Worm (Caenorhabditis elegans): ENCODE data around the gene flp-2.

DNA sequence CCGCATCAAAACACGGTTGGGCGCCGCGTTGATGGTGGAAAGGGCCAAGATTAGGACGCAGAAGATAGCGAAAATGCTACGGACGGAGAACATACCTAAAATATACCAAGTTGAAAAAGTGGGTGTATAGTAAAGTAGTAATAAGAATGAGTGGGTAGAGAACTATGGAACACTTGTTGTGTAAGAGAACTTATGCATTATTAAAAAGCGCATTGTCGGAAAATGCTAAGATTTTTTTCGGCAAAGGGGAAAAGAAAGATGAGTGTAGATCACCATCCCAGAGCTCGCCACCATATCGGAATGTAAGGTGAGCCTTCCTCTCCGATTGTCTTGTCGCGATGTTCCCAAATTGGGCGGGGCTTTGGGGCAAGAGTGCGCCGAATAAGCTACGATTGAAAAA is 7.2 kb downstream of the flp-2 start, which contains the start of gene flp-28:
- TF ChIP-seq ceh-83 (GFP tag; optimal IDR thresholded peaks at IDR 0.05) (no peak), ztf-11 (tag; optimal IDR thresholded peaks at IDR 0.05) (no peak), pha-4 (tag; optimal IDR thresholded peaks at IDR 0.05) (no peak), lin-13 (tag; optimal IDR thresholded peaks at IDR 0.05) (no peak), nhr-28 (tag; optimal IDR thresholded peaks at IDR 0.05) (no peak), ceh-43 (GFP tag; optimal IDR thresholded peaks at IDR 0.05) (no peak), nhr-2 (tag; optimal IDR thresholded peaks at IDR 0.05) (no peak), snpc-4 (tag; optimal IDR thresholded peaks at IDR 0.05) (no peak), mab-5 (tag; optimal IDR thresholded peaks at IDR 0.05) (no peak)

Measured in whole organism, mixed stage, embryonic.